Worm (Caenorhabditis elegans) whole organism, L4 larva: Measurements from ENCODE around the gene clec-148.

ENCODE experiments used
- F44E2.7 ChIP-seq: fragments of 200-800 bp; sonication (Bioruptor generic); IDR thresholded peaks from 2 replicates; pipeline ENCODE4 v2.1.2; 2022; ENCODE audit warnings: missing genetic modification characterization, missing compliant biosample characterization
- T20F7.1 ChIP-seq: fragments of 200-800 bp; sonication (Bioruptor generic); optimal IDR thresholded peaks from 2 replicates; lab custom pipeline; 2018; ENCODE audit warnings: mild to moderate bottlenecking, missing genetic modification characterization, missing compliant biosample characterization
- Y48G9A.11 ChIP-seq: fragments of 200-800 bp; sonication (Bioruptor generic); IDR thresholded peaks from 2 replicates; pipeline ENCODE4 v1.3.6; 2022; ENCODE audit warnings: missing genetic modification reagents, missing genetic modification characterization, missing compliant biosample characterization
- aha-1 ChIP-seq: fragments of 150-350 bp; peaks from one replicate; lab custom pipeline; 2014; ENCODE audit warnings: missing biosample characterization, missing genetic modification characterization
- aly-2 ChIP-seq: sonication (generic microtip); optimal IDR thresholded peaks from 2 replicates; lab custom pipeline; 2018; ENCODE audit warnings: missing biosample characterization, missing genetic modification characterization
- attf-4 ChIP-seq: sonication (generic microtip); optimal IDR thresholded peaks from 3 replicates; lab custom pipeline; 2017; ENCODE audit warnings: missing biosample characterization, missing genetic modification characterization
- ceh-28 ChIP-seq: fragments of 150-350 bp; optimal IDR thresholded peaks from 2 replicates; lab custom pipeline; 2014; ENCODE audit warnings: missing biosample characterization, missing genetic modification reagents, missing genetic modification characterization
- daf-16 ChIP-seq, 3 experiments: sonication (generic microtip); optimal IDR thresholded peaks; 2 replicates each; lab custom pipeline; 2016 to 2017; ENCODE audit warnings: missing genetic modification characterization in 3 of 3, missing genetic modification reagents in 3 of 3, mild to moderate bottlenecking in 2 of 3, missing compliant biosample characterization in 2 of 3, missing biosample characterization in 1 of 3, moderate library complexity in 1 of 3
- dmd-8 ChIP-seq: fragments of 200-800 bp; sonication (Bioruptor generic); IDR thresholded peaks from 2 replicates; pipeline ENCODE4 v1.3.6; 2022; ENCODE audit warnings: missing genetic modification characterization, missing compliant biosample characterization
- dmd-9 ChIP-seq: fragments of 200-800 bp; sonication (Bioruptor generic); IDR thresholded peaks from 2 replicates; pipeline ENCODE4 v1.3.6; 2022; ENCODE audit warnings: missing genetic modification reagents, missing genetic modification characterization, missing compliant biosample characterization
- dpl-1 ChIP-seq: fragments of 150-350 bp; optimal IDR thresholded peaks from 2 replicates; lab custom pipeline; 2014; ENCODE audit warnings: missing biosample characterization, missing genetic modification reagents, missing genetic modification characterization
- hlh-30 ChIP-seq: sonication (generic microtip); optimal IDR thresholded peaks from 2 replicates; lab custom pipeline; 2017; ENCODE audit warnings: antibody characterized with exemption, mild to moderate bottlenecking, missing genetic modification characterization, missing compliant biosample characterization; ENCODE audit not compliant: insufficient read depth
- lsy-2 ChIP-seq, 2 experiments: fragments of 150-350 bp in 1 of 2; sonication (generic microtip) in 1 of 2; optimal IDR thresholded peaks; 2 replicates each; lab custom pipeline; 2014 to 2017; ENCODE audit warnings: missing biosample characterization in 2 of 2, missing genetic modification characterization in 2 of 2
- mxl-2 ChIP-seq: fragments of 200-800 bp; sonication (Bioruptor generic); conservative IDR thresholded peaks from 2 replicates; pipeline ENCODE4 v1.3.6; 2022; ENCODE audit warnings: missing genetic modification reagents, missing genetic modification characterization, missing compliant biosample characterization
- mxl-3 ChIP-seq: fragments of 200-800 bp; sonication (Bioruptor generic); optimal IDR thresholded peaks from 2 replicates; lab custom pipeline; 2018; ENCODE audit warnings: mild to moderate bottlenecking, missing genetic modification characterization, missing compliant biosample characterization
- nhr-11 ChIP-seq: fragments of 150-350 bp; optimal IDR thresholded peaks from 2 replicates; lab custom pipeline; 2014; ENCODE audit warnings: missing biosample characterization, missing genetic modification characterization
- nhr-237 ChIP-seq: sonication (generic microtip); optimal IDR thresholded peaks from 2 replicates; lab custom pipeline; 2017; ENCODE audit warnings: missing biosample characterization, missing genetic modification characterization
- nhr-28 ChIP-seq: fragments of 150-350 bp; optimal IDR thresholded peaks from 2 replicates; lab custom pipeline; 2014; ENCODE audit warnings: missing biosample characterization, missing genetic modification characterization
- nhr-42 ChIP-seq: fragments of 200-800 bp; sonication (Bioruptor generic); IDR thresholded peaks from 2 replicates; pipeline ENCODE4 v1.3.6; 2022; ENCODE audit warnings: missing genetic modification characterization, missing compliant biosample characterization
- nhr-77 ChIP-seq: fragments of 150-350 bp; optimal IDR thresholded peaks from 2 replicates; lab custom pipeline; 2014; ENCODE audit warnings: missing biosample characterization, missing genetic modification characterization
- pqm-1 ChIP-seq: sonication (generic microtip); optimal IDR thresholded peaks from 2 replicates; lab custom pipeline; 2017; ENCODE audit warnings: missing biosample characterization, missing genetic modification characterization
- set-16 ChIP-seq: fragments of 200-800 bp; sonication (Bioruptor generic); IDR thresholded peaks from 2 replicates; pipeline ENCODE4 v1.3.6; 2022; ENCODE audit warnings: missing genetic modification reagents, missing genetic modification characterization, missing compliant biosample characterization
- skn-1 ChIP-seq: fragments of 150-350 bp; optimal IDR thresholded peaks from 2 replicates; lab custom pipeline; 2014; ENCODE audit warnings: missing biosample characterization, missing genetic modification characterization
- unc-39 ChIP-seq: sonication (generic microtip); optimal IDR thresholded peaks from 2 replicates; lab custom pipeline; 2017; ENCODE audit warnings: missing biosample characterization, missing genetic modification characterization
- zip-2 ChIP-seq: fragments of 150-350 bp; optimal IDR thresholded peaks from 2 replicates; lab custom pipeline; 2014; ENCODE audit warnings: missing biosample characterization, missing genetic modification characterization

The clec-148 gene

ce11 chrIII:191803-192202, 16.2 kb upstream of the clec-148 start, which contains the start of gene sec-20 (continued):
- no peak for TF ChIP-seq dmd-9 (GFP tag; lab: Robert Waterston, UW)
- TF ChIP-seq, all 104 proteins: peak for 0

- TF ChIP-seq unc-39 (tag; lab: Kevin White, UChicago) = no peak
- TF ChIP-seq nhr-11 (tag; lab: Kevin White, UChicago) = no peak
- TF ChIP-seq nhr-42 = peak; percentile 12; the same call in 1 of the 2 replicates
- TF ChIP-seq pqm-1 = no peak
- TF ChIP-seq nhr-237 (tag; lab: Kevin White, UChicago) = no peak
- no peak for TF ChIP-seq attf-4 (tag; lab: Kevin White, UChicago)
- no peak for TF ChIP-seq mxl-3 (GFP tag; lab: Kevin White, UChicago)
These were observed 15.1 kb upstream of the clec-148 start, which contains the start of gene cox-17 for ce11 chrIII:190686-191085. TSS of gene cox-17 (plus strand) at chrIII:190986.

- TF ChIP-seq mxl-2 (GFP tag; lab: Robert Waterston, UW) (no peak), aha-1 (tag; lab: Kevin White, UChicago) (peak; percentile 79)
- TF ChIP-seq, all 104 proteins: peak for 1
These were observed 13.6 kb upstream of the clec-148 start for ce11 chrIII:189280-189679.

ce11 chrIII:188426-188888, 12.8 kb upstream of the clec-148 start, which contains the start of gene ubc-20:
TSS of gene ubc-20 (plus strand) at chrIII:188838.
- no peak for TF ChIP-seq daf-16 (GFP tag; optimal IDR thresholded peaks at IDR 0.05; lab: Kevin White, UChicago)
- peak; percentile 11 for TF ChIP-seq daf-16 (tag; optimal IDR thresholded peaks at IDR 0.05; lab: Kevin White, UChicago)
- TF ChIP-seq lsy-2 (tag; optimal IDR thresholded peaks at IDR 0.05; lab: Kevin White, UChicago) = peak in 1 of 2 experiments; percentile 26
- peak; percentile 15 for TF ChIP-seq dpl-1
- no peak for TF ChIP-seq skn-1 (tag; lab: Kevin White, UChicago)
- TF ChIP-seq hlh-30 = peak; percentile 62
- TF ChIP-seq T20F7.1 (GFP tag; lab: Kevin White, UChicago) = peak; percentile 98
- peak; percentile 25 for TF ChIP-seq nhr-77 (tag; lab: Kevin White, UChicago)
- TF ChIP-seq pqm-1 = no peak
- TF ChIP-seq Y48G9A.11 = peak; percentile 95

ce11 chrIII:187829-188228, 12.2 kb upstream of the clec-148 start, which contains the start of gene mxl-2:
TSS of gene mxl-2 (minus strand) at chrIII:188131.
- peak; percentile 75 for TF ChIP-seq set-16 (GFP tag; lab: Robert Waterston, UW)
- TF ChIP-seq nhr-28 (tag; lab: Kevin White, UChicago) = no peak
- TF ChIP-seq, all 104 proteins: peak for 1

- TF ChIP-seq aha-1 (tag; lab: Kevin White, UChicago) = peak; percentile 26
- TF ChIP-seq, all 104 proteins: peak for 1; not testable (repeated sequence) for 103
These were observed 10.3 kb upstream of the clec-148 start for ce11 chrIII:185909-186308.

- TF ChIP-seq nhr-28 (tag; lab: Kevin White, UChicago) (no peak), F44E2.7 (GFP tag; lab: Robert Waterston, UW) (no peak), lsy-2 (tag; optimal IDR thresholded peaks at IDR 0.05; lab: Kevin White, UChicago) (no peak), set-16 (GFP tag; lab: Robert Waterston, UW) (no peak), zip-2 (tag; lab: Kevin White, UChicago) (no peak), ceh-28 (tag; lab: Kevin White, UChicago) (peak; percentile 24)
These were observed 8.7 kb upstream of the clec-148 start for ce11 chrIII:184335-184734.

- peak; percentile 69 for TF ChIP-seq nhr-28 (tag; lab: Kevin White, UChicago)
- TF ChIP-seq aly-2 (tag; lab: Kevin White, UChicago) = no peak
- no peak for TF ChIP-seq dmd-8
- TF ChIP-seq nhr-77 (tag; lab: Kevin White, UChicago) = peak; percentile 53
- peak; percentile 36 for TF ChIP-seq pqm-1
These were observed 7.4 kb upstream of the clec-148 start for ce11 chrIII:183072-183471.
